Worm (Caenorhabditis elegans) whole organism, midembryonic: ENCODE measurements around the gene his-3.
"Not testable (repeated sequence)": the region's sequence is repeated elsewhere in the genome, so short reads cannot be mapped to it uniquely, and the experiment has no call there.

ENCODE experiments used
- T22C8.4 ChIP-seq: fragments of 200-800 bp; sonication (Bioruptor generic); IDR thresholded peaks from 2 replicates; pipeline ENCODE4 v1.3.6; 2022; ENCODE audit warnings: missing genetic modification characterization, missing compliant biosample characterization
- cog-1 ChIP-seq: sonication (generic microtip); optimal IDR thresholded peaks from 2 replicates; lab custom pipeline; 2016; ENCODE audit warnings: missing genetic modification characterization, missing compliant biosample characterization
- flt-1 ChIP-seq: fragments of 200-800 bp; sonication (Bioruptor generic); IDR thresholded peaks from 2 replicates; pipeline ENCODE4 v1.3.6; 2022; ENCODE audit warnings: missing genetic modification characterization, missing compliant biosample characterization
- klf-2 ChIP-seq: fragments of 200-800 bp; sonication (Bioruptor generic); conservative IDR thresholded peaks from 2 replicates; pipeline ENCODE4 v1.3.6; 2022; ENCODE audit warnings: missing genetic modification reagents, missing genetic modification characterization, missing compliant biosample characterization
- med-1 ChIP-seq: sonication (generic microtip); optimal IDR thresholded peaks from 2 replicates; lab custom pipeline; 2017; ENCODE audit warnings: missing genetic modification characterization, mild to moderate bottlenecking, missing compliant biosample characterization, antibody characterized with exemption, missing genetic modification reagents; ENCODE audit not compliant: insufficient read depth
- ref-1 ChIP-seq: fragments of 200-800 bp; sonication (Bioruptor generic); conservative IDR thresholded peaks from 2 replicates; pipeline ENCODE4 v1.3.6; 2022; ENCODE audit warnings: missing genetic modification reagents, missing genetic modification characterization, missing compliant biosample characterization
- tab-1 ChIP-seq: fragments of 200-800 bp; sonication (Bioruptor generic); IDR thresholded peaks from 2 replicates; pipeline ENCODE4 v1.3.6; 2022; ENCODE audit warnings: missing genetic modification characterization, missing compliant biosample characterization
- ztf-23 ChIP-seq: fragments of 200-800 bp; sonication (Bioruptor generic); IDR thresholded peaks from 2 replicates; pipeline ENCODE4 v1.3.6; 2022; ENCODE audit warnings: missing genetic modification reagents, missing genetic modification characterization, missing compliant biosample characterization
- ztf-29 ChIP-seq: fragments of 200-800 bp; sonication (Bioruptor generic); IDR thresholded peaks from 2 replicates; pipeline ENCODE4 v1.3.6; 2022; ENCODE audit warnings: missing genetic modification reagents, missing genetic modification characterization, missing compliant biosample characterization

his-3 gene

ce11 chrV:16040140-16040827 is at the start of gene his-3, which contains the start of gene his-4:
TSS of gene his-3 (plus strand) at chrV:16040808.
TSS of gene his-4 (minus strand) at chrV:16040515.
- TF ChIP-seq ztf-29 (GFP tag; lab: Robert Waterston, UW) (peak; percentile 76), cog-1 (tag; lab: Kevin White, UChicago) (peak; percentile 31), flt-1 (peak; percentile 64; the same call in 1 of the 2 replicates), T22C8.4 (peak; percentile 12; the same call in 1 of the 2 replicates), ref-1 (GFP tag; lab: Robert Waterston, UW) (0 out of 2 replicates have a peak, but pooled peaks have one; percentile 7)

- not testable (repeated sequence) for TF ChIP-seq ref-1 (GFP tag; lab: Robert Waterston, UW); cog-1 (tag; lab: Kevin White, UChicago); tab-1
Measured at ce11 chrV:15991850-15992249, 48.8 kb upstream of the his-3 start, which contains the start of gene C06C6.7. TSS of gene C06C6.7 (plus strand) at chrV:15992150.

ce11 chrV:15996655-15997186 is 43.9 kb upstream of the his-3 start, which contains the start of the genes C06C6.9 and C06C6.8:
TSS of gene C06C6.9 (minus strand) at chrV:15996755.
TSS of gene C06C6.8 (plus strand) at chrV:15997136.
- TF ChIP-seq ref-1 (GFP tag; lab: Robert Waterston, UW) (no peak), ztf-23 (no peak), T22C8.4 (no peak), klf-2 (no peak)

- no peak for TF ChIP-seq med-1
- TF ChIP-seq ref-1 (GFP tag; lab: Robert Waterston, UW), result no peak
- no peak for TF ChIP-seq cog-1 (tag; lab: Kevin White, UChicago)
- no peak for TF ChIP-seq ztf-23
- TF ChIP-seq T22C8.4, result no peak
- no peak for TF ChIP-seq flt-1
- no peak for TF ChIP-seq ztf-29 (GFP tag; lab: Robert Waterston, UW)
- no peak for TF ChIP-seq tab-1
- no peak for TF ChIP-seq klf-2
Measured at ce11 chrV:16000433-16000832, 40.2 kb upstream of the his-3 start, which contains the start of gene nhr-50. TSS of gene nhr-50 (minus strand) at chrV:16000631.

- TF ChIP-seq cog-1 (tag; lab: Kevin White, UChicago) (no peak), ztf-23 (no peak)
Measured at ce11 chrV:16002288-16002687, 38.3 kb upstream of the his-3 start, which contains the start of gene nhr-63. TSS of gene nhr-63 (plus strand) at chrV:16002588.

- TF ChIP-seq klf-2 (no peak), ztf-23 (no peak)
Measured at ce11 chrV:16007505-16007904, 33.1 kb upstream of the his-3 start, which contains the start of gene str-231. TSS of gene str-231 (minus strand) at chrV:16007605.

ce11 chrV:16009564-16009963 is 31.0 kb upstream of the his-3 start, which contains the start of gene str-233:
TSS of gene str-233 (minus strand) at chrV:16009664.
- TF ChIP-seq T22C8.4 (no peak), med-1 (no peak), ztf-23 (no peak), klf-2 (no peak), flt-1 (no peak), ztf-29 (GFP tag; lab: Robert Waterston, UW) (no peak)

- TF ChIP-seq ref-1 (GFP tag; lab: Robert Waterston, UW) (no peak), flt-1 (no peak), T22C8.4 (no peak), tab-1 (no peak), ztf-29 (GFP tag; lab: Robert Waterston, UW) (no peak), ztf-23 (no peak), cog-1 (tag; lab: Kevin White, UChicago) (no peak), med-1 (no peak), klf-2 (no peak)
Measured at ce11 chrV:16015652-16016051, 25.0 kb upstream of the his-3 start, which contains the start of gene str-232. TSS of gene str-232 (minus strand) at chrV:16015752.

- TF ChIP-seq T22C8.4 (no peak), cog-1 (tag; lab: Kevin White, UChicago) (no peak), ref-1 (GFP tag; lab: Robert Waterston, UW) (no peak), flt-1 (no peak), tab-1 (no peak), ztf-23 (no peak), ztf-29 (GFP tag; lab: Robert Waterston, UW) (no peak), med-1 (no peak), klf-2 (no peak)
Measured at ce11 chrV:16016977-16017376, 23.6 kb upstream of the his-3 start.

- TF ChIP-seq tab-1 (no peak), med-1 (no peak), T22C8.4 (no peak), ztf-29 (GFP tag; lab: Robert Waterston, UW) (no peak), klf-2 (no peak), ref-1 (GFP tag; lab: Robert Waterston, UW) (no peak), flt-1 (no peak), cog-1 (tag; lab: Kevin White, UChicago) (no peak)
Measured at ce11 chrV:16017671-16018070, 22.9 kb upstream of the his-3 start, which contains the start of gene srx-43. TSS of gene srx-43 (plus strand) at chrV:16017971.

ce11 chrV:16020042-16020441 is 20.6 kb upstream of the his-3 start, which contains the start of gene srx-44:
TSS of gene srx-44 (plus strand) at chrV:16020342.
- no peak for TF ChIP-seq med-1
- no peak for TF ChIP-seq cog-1 (tag; lab: Kevin White, UChicago)
- TF ChIP-seq ztf-23, result no peak
- TF ChIP-seq klf-2, result no peak
- TF ChIP-seq T22C8.4, result no peak
- no peak for TF ChIP-seq ref-1 (GFP tag; lab: Robert Waterston, UW)
- no peak for TF ChIP-seq ztf-29 (GFP tag; lab: Robert Waterston, UW)
- TF ChIP-seq flt-1, result no peak
- no peak for TF ChIP-seq tab-1
